Worm (Caenorhabditis elegans) whole organism, L4 larva: ENCODE results near the gene scl-9.

Source experiments
- D1046.2 ChIP-seq: fragments of 200-800 bp; sonication (Bioruptor generic); IDR thresholded peaks from 2 replicates; pipeline ENCODE4 v1.3.6; 2022; ENCODE audit warnings: missing genetic modification characterization, missing compliant biosample characterization
- F10B5.3 ChIP-seq: sonication (generic microtip); optimal IDR thresholded peaks from 2 replicates; lab custom pipeline; 2016; ENCODE audit warnings: mild to moderate bottlenecking, missing genetic modification characterization, missing compliant biosample characterization
- F26F4.8 ChIP-seq: fragments of 200-800 bp; sonication (Bioruptor generic); conservative IDR thresholded peaks from 2 replicates; pipeline ENCODE4 v1.3.6; 2022; ENCODE audit warnings: missing genetic modification characterization, missing compliant biosample characterization
- F49E8.2 ChIP-seq: sonication (generic microtip); optimal IDR thresholded peaks from 2 replicates; lab custom pipeline; 2016; ENCODE audit warnings: missing compliant biosample characterization, mild to moderate bottlenecking, missing genetic modification characterization, borderline replicate concordance
- Y105C5A.15 ChIP-seq: fragments of 200-800 bp; sonication (Bioruptor generic); IDR thresholded peaks from 2 replicates; pipeline ENCODE4 v1.3.6; 2022; ENCODE audit warnings: missing genetic modification characterization, missing compliant biosample characterization
- Y48G9A.11 ChIP-seq: fragments of 200-800 bp; sonication (Bioruptor generic); IDR thresholded peaks from 2 replicates; pipeline ENCODE4 v1.3.6; 2022; ENCODE audit warnings: missing genetic modification reagents, missing genetic modification characterization, missing compliant biosample characterization
- aha-1 ChIP-seq: fragments of 150-350 bp; peaks from one replicate; lab custom pipeline; 2014; ENCODE audit warnings: missing biosample characterization, missing genetic modification characterization
- aly-2 ChIP-seq: sonication (generic microtip); optimal IDR thresholded peaks from 2 replicates; lab custom pipeline; 2018; ENCODE audit warnings: missing biosample characterization, missing genetic modification characterization
- arid-1 ChIP-seq: fragments of 200-800 bp; sonication (Bioruptor generic); conservative IDR thresholded peaks from 2 replicates; pipeline ENCODE4 v1.3.6; 2022; ENCODE audit warnings: missing genetic modification reagents, missing genetic modification characterization, missing compliant biosample characterization
- attf-4 ChIP-seq: sonication (generic microtip); optimal IDR thresholded peaks from 3 replicates; lab custom pipeline; 2017; ENCODE audit warnings: missing biosample characterization, missing genetic modification characterization
- ces-1 ChIP-seq: fragments of 150-350 bp; sonication (generic microtip); optimal IDR thresholded peaks from 4 replicates; lab custom pipeline; 2014; ENCODE audit warnings: missing biosample characterization, missing genetic modification reagents, missing genetic modification characterization
- ctbp-1 ChIP-seq: fragments of 200-800 bp; sonication (Bioruptor generic); IDR thresholded peaks from 2 replicates; pipeline ENCODE4 v1.3.6; 2022; ENCODE audit warnings: missing genetic modification reagents, missing genetic modification characterization, missing compliant biosample characterization
- daf-19 ChIP-seq: fragments of 200-800 bp; sonication (Bioruptor generic); conservative IDR thresholded peaks from 2 replicates; pipeline ENCODE4 v1.3.6; 2022; ENCODE audit warnings: missing genetic modification characterization, missing compliant biosample characterization
- fkh-10 ChIP-seq: fragments of 150-350 bp; optimal IDR thresholded peaks from 2 replicates; lab custom pipeline; 2014; ENCODE audit warnings: missing biosample characterization, missing genetic modification reagents, missing genetic modification characterization
- fos-1 ChIP-seq: fragments of 150-350 bp; optimal IDR thresholded peaks from 2 replicates; lab custom pipeline; 2014; ENCODE audit warnings: missing biosample characterization, missing genetic modification characterization
- hlh-30 ChIP-seq: sonication (generic microtip); optimal IDR thresholded peaks from 2 replicates; lab custom pipeline; 2017; ENCODE audit warnings: antibody characterized with exemption, mild to moderate bottlenecking, missing genetic modification characterization, missing compliant biosample characterization; ENCODE audit not compliant: insufficient read depth
- hmg-1.1 ChIP-seq: fragments of 200-800 bp; sonication (Bioruptor generic); IDR thresholded peaks from 2 replicates; pipeline ENCODE4 v1.3.6; 2022; ENCODE audit warnings: missing genetic modification reagents, missing genetic modification characterization, missing compliant biosample characterization
- lin-38 ChIP-seq: fragments of 200-800 bp; sonication (Bioruptor generic); IDR thresholded peaks from 2 replicates; pipeline ENCODE4 v1.3.6; 2022; ENCODE audit warnings: missing genetic modification reagents, missing genetic modification characterization, missing compliant biosample characterization
- lin-39 ChIP-seq: fragments of 150-350 bp; optimal IDR thresholded peaks from 2 replicates; lab custom pipeline; 2014; ENCODE audit warnings: missing biosample characterization, missing genetic modification reagents, missing genetic modification characterization
- lsy-2 ChIP-seq, 2 experiments: fragments of 150-350 bp in 1 of 2; sonication (generic microtip) in 1 of 2; optimal IDR thresholded peaks; 2 replicates each; lab custom pipeline; 2014 to 2017; ENCODE audit warnings: missing biosample characterization in 2 of 2, missing genetic modification characterization in 2 of 2
- madf-5 ChIP-seq, 2 experiments: fragments of 200-800 bp; sonication (Bioruptor generic); IDR thresholded peaks; 2 replicates each; pipeline ENCODE4 v1.3.6; 2022; ENCODE audit warnings: missing compliant biosample characterization in 2 of 2, missing genetic modification characterization in 2 of 2
- madf-9 ChIP-seq: fragments of 200-800 bp; sonication (Bioruptor generic); conservative IDR thresholded peaks from 2 replicates; pipeline ENCODE4 v1.3.6; 2022; ENCODE audit warnings: missing genetic modification reagents, missing genetic modification characterization, missing compliant biosample characterization
- mdt-29 ChIP-seq: fragments of 200-800 bp; sonication (Bioruptor generic); IDR thresholded peaks from 2 replicates; pipeline ENCODE4 v1.3.6; 2022; ENCODE audit warnings: missing genetic modification reagents, missing genetic modification characterization, missing compliant biosample characterization
- mxl-2 ChIP-seq: fragments of 200-800 bp; sonication (Bioruptor generic); conservative IDR thresholded peaks from 2 replicates; pipeline ENCODE4 v1.3.6; 2022; ENCODE audit warnings: missing genetic modification reagents, missing genetic modification characterization, missing compliant biosample characterization
- nhr-10 ChIP-seq: fragments of 150-350 bp; optimal IDR thresholded peaks from 2 replicates; lab custom pipeline; 2014; ENCODE audit warnings: missing biosample characterization, missing genetic modification characterization
- nhr-111 ChIP-seq: fragments of 200-800 bp; sonication (Bioruptor generic); optimal IDR thresholded peaks from 2 replicates; lab custom pipeline; 2018; ENCODE audit warnings: mild to moderate bottlenecking, missing genetic modification characterization, missing compliant biosample characterization
- nhr-6 ChIP-seq: fragments of 150-350 bp; optimal IDR thresholded peaks from 2 replicates; lab custom pipeline; 2014; ENCODE audit warnings: missing biosample characterization, missing genetic modification characterization
- pha-4 ChIP-seq, 2 experiments: fragments of 150-350 bp in 1 of 2; fragments of 200-800 bp in 1 of 2; sonication (Bioruptor generic) in 1 of 2; IDR thresholded peaks in 1 of 2; optimal IDR thresholded peaks in 1 of 2; 2 replicates each; pipeline versions ENCODE4 v1.3.6 to Lab custom; 2014 to 2022; ENCODE audit warnings: missing genetic modification characterization in 2 of 2, missing genetic modification reagents in 2 of 2, missing biosample characterization in 1 of 2, missing compliant biosample characterization in 1 of 2
- php-3 ChIP-seq: fragments of 200-800 bp; sonication (Bioruptor generic); IDR thresholded peaks from 2 replicates; pipeline ENCODE4 v1.3.6; 2022; ENCODE audit warnings: missing genetic modification reagents, missing genetic modification characterization, missing compliant biosample characterization
- pqm-1 ChIP-seq: sonication (generic microtip); optimal IDR thresholded peaks from 2 replicates; lab custom pipeline; 2017; ENCODE audit warnings: missing biosample characterization, missing genetic modification characterization
- rbr-2 ChIP-seq: sonication (generic microtip); optimal IDR thresholded peaks from 2 replicates; lab custom pipeline; 2016; ENCODE audit warnings: missing genotype, missing genetic modification characterization, missing compliant biosample characterization
- saeg-2 ChIP-seq: fragments of 200-800 bp; sonication (Bioruptor generic); IDR thresholded peaks from 2 replicates; pipeline ENCODE4 v1.3.6; 2022; ENCODE audit warnings: missing genetic modification reagents, missing genetic modification characterization, missing compliant biosample characterization
- set-16 ChIP-seq: fragments of 200-800 bp; sonication (Bioruptor generic); IDR thresholded peaks from 2 replicates; pipeline ENCODE4 v1.3.6; 2022; ENCODE audit warnings: missing genetic modification reagents, missing genetic modification characterization, missing compliant biosample characterization
- snpc-4 ChIP-seq: fragments of 150-350 bp; optimal IDR thresholded peaks from 2 replicates; lab custom pipeline; 2014; ENCODE audit warnings: missing biosample characterization, missing genetic modification characterization
- spr-3 ChIP-seq: fragments of 200-800 bp; sonication (Bioruptor generic); optimal IDR thresholded peaks from 2 replicates; lab custom pipeline; 2018; ENCODE audit warnings: mild to moderate bottlenecking, missing genetic modification characterization, missing compliant biosample characterization
- unc-62 ChIP-seq, 3 experiments: fragments of 150-350 bp in 1 of 3; sonication (generic microtip); optimal IDR thresholded peaks in 2 of 3; peaks in 1 of 3; 1 replicate in 1 of 3; 2 replicates in 2 of 3; lab custom pipeline; 2014 to 2017; ENCODE audit warnings: missing biosample characterization in 3 of 3, missing genetic modification characterization in 3 of 3, missing genetic modification reagents in 3 of 3, missing genotype in 1 of 3
- zip-11 ChIP-seq: fragments of 200-800 bp; sonication (Bioruptor generic); IDR thresholded peaks from 2 replicates; pipeline ENCODE4 v1.3.6; 2022; ENCODE audit warnings: missing genetic modification characterization, missing compliant biosample characterization
- zip-2 ChIP-seq: fragments of 150-350 bp; optimal IDR thresholded peaks from 2 replicates; lab custom pipeline; 2014; ENCODE audit warnings: missing biosample characterization, missing genetic modification characterization
- ztf-7 ChIP-seq: fragments of 150-350 bp; optimal IDR thresholded peaks from 2 replicates; lab custom pipeline; 2014; ENCODE audit warnings: missing biosample characterization, missing genetic modification characterization

scl-9 gene

DNA sequence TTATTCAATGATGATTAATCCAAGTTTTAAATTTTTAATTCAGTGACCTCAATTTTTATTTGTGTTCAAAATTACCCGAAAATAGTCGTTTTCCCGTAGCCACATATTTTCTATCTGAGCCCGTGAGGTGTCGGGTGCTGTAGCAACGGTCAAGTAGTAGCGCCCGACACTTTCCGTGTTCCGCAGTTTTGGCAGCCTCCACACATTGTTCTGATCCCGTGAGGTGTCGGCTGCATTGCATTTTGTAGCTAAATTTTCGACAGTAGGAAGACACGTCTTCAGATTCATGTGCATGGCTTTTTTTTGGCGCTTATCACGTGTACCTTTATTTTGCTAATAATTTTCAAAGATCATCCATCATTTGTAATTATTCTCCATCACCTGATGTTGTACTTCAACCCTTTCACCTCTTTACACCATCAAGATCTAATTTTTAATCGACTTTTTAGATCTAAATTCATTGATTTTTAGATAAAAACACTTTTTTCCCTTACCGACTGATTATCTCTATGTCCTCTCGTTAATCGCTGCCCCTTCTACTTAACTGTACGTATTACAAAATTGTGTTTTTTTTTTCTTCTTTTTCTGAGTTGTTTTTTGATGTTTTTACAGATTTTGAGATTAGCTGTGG is 33.1 kb upstream of the scl-9 start:
- TF ChIP-seq arid-1 (GFP tag; lab: Robert Waterston, UW) (no peak), aha-1 (tag; lab: Kevin White, UChicago) (peak; percentile 5)
- TF ChIP-seq, all 104 proteins: peak for 1

DNA sequence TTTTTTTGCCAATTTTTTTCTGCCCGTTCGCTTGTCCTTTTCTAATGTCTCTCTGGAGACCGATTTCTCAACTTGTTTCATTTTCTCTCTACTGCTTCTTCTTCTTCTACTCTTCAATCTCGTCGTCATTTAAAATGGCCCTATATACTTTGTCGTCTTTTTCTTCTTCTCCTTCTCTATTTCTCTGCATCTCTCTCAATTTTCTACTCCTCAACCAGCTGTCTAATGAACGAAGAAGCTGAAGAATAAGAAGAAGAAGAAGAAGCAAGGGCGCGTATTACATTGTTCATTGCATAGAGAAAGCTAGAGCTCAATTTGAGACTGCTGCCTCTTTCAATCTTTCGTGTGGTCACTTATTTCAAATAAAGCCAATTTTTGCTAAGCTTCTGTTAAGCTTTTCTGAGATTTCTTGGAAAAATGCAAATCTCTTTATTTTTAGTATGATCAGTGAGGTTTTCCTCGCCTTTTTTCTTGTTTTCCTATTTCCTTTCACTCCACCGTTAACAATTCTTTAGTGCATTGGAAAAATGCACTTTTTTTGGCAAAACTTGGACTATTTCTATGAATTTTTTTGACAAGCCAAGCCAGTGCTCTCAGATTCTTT is 31.0 kb upstream of the scl-9 start:
- TF ChIP-seq mxl-2 (GFP tag; lab: Robert Waterston, UW) (no peak), aha-1 (tag; lab: Kevin White, UChicago) (peak; percentile 45), attf-4 (tag; lab: Kevin White, UChicago) (no peak), lsy-2 (tag; optimal IDR thresholded peaks at IDR 0.05; lab: Kevin White, UChicago) (peak in 1 of 2 experiments; percentile 12), Y48G9A.11 (GFP tag; lab: Robert Waterston, UW) (no peak), ztf-7 (tag; lab: Kevin White, UChicago) (no peak), hmg-1.1 (GFP tag; lab: Robert Waterston, UW) (peak; percentile 57; the same call in 1 of the 2 replicates), spr-3 (no peak), fkh-10 (GFP tag; lab: Kevin White, UChicago) (peak; percentile 36), D1046.2 (GFP tag; lab: Robert Waterston, UW) (no peak)
- TF ChIP-seq, all 104 proteins: peak for 4

DNA sequence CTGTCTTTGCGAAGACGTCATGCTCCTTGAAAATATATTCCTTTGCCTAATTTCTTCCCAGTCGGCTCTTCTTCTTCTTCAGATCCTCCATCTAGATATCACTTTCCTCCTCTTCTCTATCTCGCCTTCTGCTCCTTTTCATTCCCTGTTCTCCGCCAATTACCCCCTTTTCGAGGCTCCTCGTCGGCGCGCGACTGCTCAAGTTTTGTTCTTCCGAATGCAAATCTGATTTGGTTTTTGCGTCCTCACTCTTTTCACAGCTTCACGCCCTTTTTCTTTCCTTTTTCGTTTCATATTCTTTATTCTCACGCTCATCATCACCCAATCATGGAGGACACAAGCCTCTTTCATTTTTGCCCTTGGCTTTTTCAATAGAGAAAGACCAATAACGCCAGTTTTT is 30.1 kb upstream of the scl-9 start:
- TF ChIP-seq lin-39 = no peak
- no peak for TF ChIP-seq madf-9
- no peak for TF ChIP-seq hlh-30 (tag; lab: Kevin White, UChicago)
- TF ChIP-seq set-16 (GFP tag; lab: Robert Waterston, UW) = peak; percentile 28; the same call in 1 of the 2 replicates
- TF ChIP-seq snpc-4 (tag; lab: Kevin White, UChicago) = no peak
- TF ChIP-seq unc-62 (GFP tag; optimal IDR thresholded peaks at IDR 0.05 in 1 of 2; lab: Kevin White, UChicago) = peak in 1 of 2 experiments; percentile 9
- TF ChIP-seq unc-62 (tag; optimal IDR thresholded peaks at IDR 0.05; lab: Kevin White, UChicago) = no peak
- TF ChIP-seq ces-1 (GFP tag; lab: Kevin White, UChicago) = peak; percentile 64
- peak; percentile 57 for TF ChIP-seq ctbp-1
- peak in 1 of 2 experiments; percentile 7 for TF ChIP-seq lsy-2 (tag; optimal IDR thresholded peaks at IDR 0.05; lab: Kevin White, UChicago)
- TF ChIP-seq fkh-10 (GFP tag; lab: Kevin White, UChicago) = peak; percentile 60
- TF ChIP-seq fos-1 (tag; lab: Kevin White, UChicago) = no peak
- TF ChIP-seq F49E8.2 (tag; lab: Kevin White, UChicago) = no peak

DNA sequence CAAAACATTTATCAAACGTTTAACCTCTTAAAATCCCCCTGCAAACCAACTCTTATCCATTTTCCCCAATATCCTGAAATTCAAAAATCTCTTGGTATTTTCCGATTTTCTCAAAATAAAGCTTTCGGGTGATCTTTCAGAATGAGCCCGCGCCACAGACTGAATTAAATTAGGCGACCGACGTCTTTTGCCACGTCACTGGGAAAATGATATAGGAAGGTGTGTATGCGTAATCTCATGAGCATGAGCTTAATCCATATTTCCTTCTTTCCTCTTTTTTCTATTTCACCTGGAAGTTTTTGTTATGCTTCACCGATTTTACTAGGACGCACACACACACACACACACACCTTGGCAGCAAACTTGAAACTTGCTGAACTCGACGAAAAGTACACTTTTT is 25.9 kb upstream of the scl-9 start:
- TF ChIP-seq aha-1 (tag; lab: Kevin White, UChicago) (peak; percentile 70), aly-2 (tag; lab: Kevin White, UChicago) (no peak), mdt-29 (GFP tag; lab: Robert Waterston, UW) (no peak), saeg-2 (GFP tag; lab: Robert Waterston, UW) (no peak)

DNA sequence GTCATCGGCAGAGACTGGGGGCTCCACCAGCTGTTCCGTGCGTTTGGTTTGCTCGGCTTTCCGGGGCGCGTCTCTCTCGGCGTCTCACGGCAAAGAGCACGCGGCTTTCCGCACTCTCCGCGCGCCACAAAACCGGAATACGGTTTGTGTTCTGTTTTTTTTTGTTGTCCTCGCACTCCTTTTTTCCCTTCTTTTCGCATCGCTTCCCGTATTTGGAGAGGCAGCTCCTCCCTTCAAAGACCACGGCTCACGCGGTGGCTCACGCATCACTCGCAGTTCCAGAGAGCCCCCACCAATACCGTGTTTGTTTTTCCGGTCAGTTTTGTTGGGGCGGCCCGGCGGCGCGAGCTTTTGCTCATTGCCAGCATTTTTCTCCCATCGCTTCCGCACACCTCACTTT is 24.1 kb upstream of the scl-9 start:
- TF ChIP-seq lin-38 (GFP tag; lab: Robert Waterston, UW) = no peak
- TF ChIP-seq nhr-6 (tag; lab: Kevin White, UChicago) = no peak
- TF ChIP-seq hmg-1.1 (GFP tag; lab: Robert Waterston, UW) = 0 out of 2 replicates have a peak, but pooled peaks have one; percentile 12
- no peak for TF ChIP-seq nhr-111 (GFP tag; lab: Kevin White, UChicago)
- TF ChIP-seq nhr-10 (tag; lab: Kevin White, UChicago) = no peak
- no peak for TF ChIP-seq zip-11
- peak; percentile 63 for TF ChIP-seq aha-1 (tag; lab: Kevin White, UChicago)
- no peak for TF ChIP-seq F10B5.3 (tag; lab: Kevin White, UChicago)
- no peak for TF ChIP-seq pqm-1 (tag; lab: Kevin White, UChicago)
- no peak for TF ChIP-seq Y105C5A.15 (GFP tag; lab: Robert Waterston, UW)
- TF ChIP-seq set-16 (GFP tag; lab: Robert Waterston, UW) = peak; percentile 83
- no peak for TF ChIP-seq madf-5 (GFP tag; IDR thresholded peaks at IDR 0.05; lab: Robert Waterston, UW)
- TF ChIP-seq ztf-7 (tag; lab: Kevin White, UChicago) = no peak
- no peak for TF ChIP-seq daf-19 (GFP tag; lab: Robert Waterston, UW)
- no peak for TF ChIP-seq fkh-10 (GFP tag; lab: Kevin White, UChicago)
- TF ChIP-seq F26F4.8 = no peak
- no peak for TF ChIP-seq zip-2 (tag; lab: Kevin White, UChicago)
- no peak for TF ChIP-seq spr-3
- no peak for TF ChIP-seq php-3 (GFP tag; lab: Robert Waterston, UW)
- no peak for TF ChIP-seq pha-4 (GFP tag; IDR thresholded peaks at IDR 0.05; lab: Robert Waterston, UW)
- TF ChIP-seq pha-4 (tag; optimal IDR thresholded peaks at IDR 0.05; lab: Kevin White, UChicago) = no peak
- TF ChIP-seq unc-62 (GFP tag; optimal IDR thresholded peaks at IDR 0.05 in 1 of 2; lab: Kevin White, UChicago) = no peak
- no peak for TF ChIP-seq unc-62 (tag; optimal IDR thresholded peaks at IDR 0.05; lab: Kevin White, UChicago)
- no peak for TF ChIP-seq rbr-2
